Fruit fly (Drosophila melanogaster): ENCODE data around the gene CG7166.

CG7166 gene

DNA sequence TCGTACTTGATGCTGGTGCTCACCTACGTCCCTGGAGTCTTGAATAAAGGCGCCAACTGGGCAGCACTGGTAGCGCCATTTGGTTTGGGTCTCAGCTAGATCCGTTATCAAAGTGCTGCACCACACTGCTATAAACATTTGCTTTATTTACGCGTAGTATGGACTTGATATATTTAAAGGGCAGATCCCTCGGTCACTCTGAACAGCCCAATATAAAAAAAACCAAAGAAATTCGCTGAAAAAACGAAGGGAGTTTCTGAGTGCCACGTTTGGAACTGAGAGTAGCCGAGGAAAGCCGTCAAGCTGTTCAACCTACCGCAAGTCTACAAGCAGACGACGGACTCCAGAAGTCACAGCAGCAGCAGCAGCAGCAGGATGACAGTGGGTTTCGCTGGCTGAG lies 15.4 kb upstream of the CG7166 start, which contains the start of gene Atox1 (continued):
- TF ChIP-seq yki (optimal IDR thresholded peaks at IDR 0.05): no peak
- TF ChIP-seq CG30020 (tag; optimal IDR thresholded peaks at IDR 0.05): peak; percentile 11
- peak; percentile 59 for TF ChIP-seq CG32772 (GFP tag; IDR thresholded peaks at IDR 0.05)
- TF ChIP-seq CG8359 (GFP tag; optimal IDR thresholded peaks at IDR 0.05; ENCODE audit: borderline replicate concordance): no peak
- no peak for TF ChIP-seq CG2889 (GFP tag; IDR thresholded peaks at IDR 0.05)
- TF ChIP-seq lov (optimal IDR thresholded peaks at IDR 0.05): no peak
- 0 out of 3 replicates have a peak, but pooled peaks have one; percentile 25 for TF ChIP-seq lov (GFP tag; IDR thresholded peaks at IDR 0.05)
- peak; percentile 37 for TF ChIP-seq CG2120 (GFP tag; optimal IDR thresholded peaks at IDR 0.05)
- peak; percentile 27; the same call in 1 of the 2 replicates for TF ChIP-seq onecut (GFP tag; IDR thresholded peaks at IDR 0.05)
- peak; percentile 10 for TF ChIP-seq CG4424 (GFP tag; optimal IDR thresholded peaks at IDR 0.05)
- no peak for TF ChIP-seq MTF-1 (GFP tag; optimal IDR thresholded peaks at IDR 0.05; ENCODE audit: borderline replicate concordance)
- TF ChIP-seq MBD-R2 (GFP tag; IDR thresholded peaks at IDR 0.05): peak; percentile 80
- TF ChIP-seq CG6654 (GFP tag; optimal IDR thresholded peaks at IDR 0.05): no peak
- TF ChIP-seq Atf-2 (GFP tag; optimal IDR thresholded peaks at IDR 0.05): no peak
- no peak for TF ChIP-seq caup (GFP tag; optimal IDR thresholded peaks at IDR 0.05; ENCODE audit: severe bottlenecking)
- no peak for TF ChIP-seq CG12769 (tag; optimal IDR thresholded peaks at IDR 0.05)
- peak; percentile 79 for TF ChIP-seq CG13894 (tag; optimal IDR thresholded peaks at IDR 0.05)
- no peak for TF ChIP-seq CG12744 (GFP tag; optimal IDR thresholded peaks at IDR 0.05)
- no peak for TF ChIP-seq corto (GFP tag; optimal IDR thresholded peaks at IDR 0.05)
- peak; percentile 54; the same call in 2 of the 3 replicates for TF ChIP-seq CG11560 (tag; IDR thresholded peaks at IDR 0.05)
- no peak for TF ChIP-seq cg (GFP tag; optimal IDR thresholded peaks at IDR 0.05)
- peak; percentile 43 for TF ChIP-seq p53 (GFP tag; optimal IDR thresholded peaks at IDR 0.05)
- no peak for TF ChIP-seq CG11093 (GFP tag; IDR thresholded peaks at IDR 0.05)
- TF ChIP-seq knrl (GFP tag; IDR thresholded peaks at IDR 0.05; ENCODE audit: partially characterized antibody): peak; percentile 48; the same call in 1 of the 3 replicates
- TF ChIP-seq sima (GFP tag; optimal IDR thresholded peaks at IDR 0.05): no peak
- peak; percentile 46 for TF ChIP-seq ERR (GFP tag; optimal IDR thresholded peaks at IDR 0.05)
- peak; percentile 96 for TF ChIP-seq Ets97D (GFP tag; optimal IDR thresholded peaks at IDR 0.05)
- TF ChIP-seq CG7357 (GFP tag; IDR thresholded peaks at IDR 0.05): no peak
- TF ChIP-seq HLH4C (GFP tag; IDR thresholded peaks at IDR 0.05; ENCODE audit: partially characterized antibody): no peak
- TF ChIP-seq BtbVII (GFP tag; optimal IDR thresholded peaks at IDR 0.05): no peak
- peak; percentile 55 for TF ChIP-seq amos (GFP tag; IDR thresholded peaks at IDR 0.05; ENCODE audit: partially characterized antibody)
- peak; percentile 10 for TF ChIP-seq Chrac-16 (GFP tag; optimal IDR thresholded peaks at IDR 0.05)
- peak; percentile 83 for TF ChIP-seq Ets65A (GFP tag)
- TF ChIP-seq grau (tag; optimal IDR thresholded peaks at IDR 0.05): peak; percentile 37
- TF ChIP-seq Hey (tag; optimal IDR thresholded peaks at IDR 0.05): peak; percentile 22
- TF ChIP-seq danr (GFP tag; IDR thresholded peaks at IDR 0.05): no peak
- peak; percentile 67 for TF ChIP-seq nmo (GFP tag; optimal IDR thresholded peaks at IDR 0.05)
- no peak for TF ChIP-seq CG3065 (GFP tag; optimal IDR thresholded peaks at IDR 0.05)
- TF ChIP-seq ken (GFP tag; IDR thresholded peaks at IDR 0.05): peak; percentile 45; the same call in 1 of the 3 replicates
- no peak for TF ChIP-seq kay (GFP tag; optimal IDR thresholded peaks at IDR 0.05)
- peak; percentile 78 for TF ChIP-seq sens (GFP tag)
- no peak for TF ChIP-seq Sox102F (GFP tag; optimal IDR thresholded peaks at IDR 0.05)
- no peak for TF ChIP-seq ems (GFP tag; optimal IDR thresholded peaks at IDR 0.05)
- TF ChIP-seq ato (GFP tag; IDR thresholded peaks at IDR 0.05; ENCODE audit: partially characterized antibody): peak; percentile 24; the same call in 1 of the 2 replicates
- TF ChIP-seq Rfx (GFP tag; IDR thresholded peaks at IDR 0.05): peak; percentile 82
- no peak for TF ChIP-seq CG18764 (GFP tag; optimal IDR thresholded peaks at IDR 0.05)
- TF ChIP-seq sisA (GFP tag; IDR thresholded peaks at IDR 0.05): no peak
- no peak for TF ChIP-seq trh (GFP tag; optimal IDR thresholded peaks at IDR 0.05)
- peak; percentile 86 for TF ChIP-seq CTCF (GFP tag; optimal IDR thresholded peaks at IDR 0.05)
- peak; percentile 43; the same call in 1 of the 2 replicates for TF ChIP-seq E2f1 (GFP tag; IDR thresholded peaks at IDR 0.05)
- no peak for TF ChIP-seq en (GFP tag; optimal IDR thresholded peaks at IDR 0.05)
- TF ChIP-seq Camta (GFP tag; optimal IDR thresholded peaks at IDR 0.05): no peak
- TF ChIP-seq pros (GFP tag; optimal IDR thresholded peaks at IDR 0.05): no peak

Data from whole organism, embryonic.